Fruit fly (Drosophila melanogaster): ENCODE data around the gene Sfxn1-3.
A peak's percentile ranks its signal among the peaks of the same experiment; 100 is the strongest.

Gene Sfxn1-3

DNA sequence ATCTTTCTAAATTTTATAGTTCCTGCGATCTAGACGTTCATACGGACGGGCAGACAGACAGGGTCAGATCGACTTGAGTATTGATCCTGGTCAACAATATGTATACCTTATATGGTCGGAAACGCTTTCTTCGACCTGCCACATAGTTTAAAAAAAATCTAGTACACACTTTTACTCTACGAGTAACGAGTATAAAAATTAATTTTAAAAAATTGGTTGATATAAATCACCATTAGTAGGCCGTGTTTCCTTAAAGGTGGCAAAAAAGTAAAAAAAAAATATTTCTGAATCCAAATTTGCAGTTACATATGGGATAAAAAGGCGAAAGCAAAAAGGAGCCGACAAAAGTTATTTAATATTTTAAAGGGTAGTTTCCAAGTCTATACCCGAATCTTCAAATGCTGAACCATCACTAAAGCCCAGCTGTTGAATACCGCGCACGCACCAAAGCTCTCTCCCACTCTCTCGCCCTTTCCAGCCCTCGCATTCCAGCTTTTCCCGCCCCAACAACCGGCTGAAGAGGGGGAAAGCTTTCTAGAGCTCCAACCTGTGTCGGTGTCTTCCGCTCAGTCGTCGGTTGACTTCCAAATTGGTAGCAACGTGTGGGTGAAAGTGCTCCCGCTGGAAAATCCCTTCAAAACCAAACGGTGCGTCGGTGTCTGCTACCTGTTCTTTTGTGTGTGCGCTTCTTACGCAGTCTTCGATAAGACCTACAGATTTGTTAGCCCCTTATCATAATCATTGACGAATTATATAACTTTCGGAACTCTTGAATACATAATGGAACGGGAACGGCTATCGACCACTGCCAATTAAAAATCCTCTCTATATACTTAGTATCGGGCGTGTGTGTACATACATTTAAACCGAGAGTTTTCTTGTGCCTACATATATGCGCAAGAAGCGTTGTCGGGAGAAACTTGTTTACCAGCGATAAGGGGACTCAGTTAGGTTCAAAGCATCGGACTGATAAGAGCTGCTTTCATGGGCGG lies at the start of gene Sfxn1-3 (continued):
- TF ChIP-seq Doc2 (GFP tag; IDR thresholded peaks at IDR 0.05) (no peak), jumu (GFP tag; optimal IDR thresholded peaks at IDR 0.05) (peak; percentile 33), NfI (GFP tag; optimal IDR thresholded peaks at IDR 0.05) (peak; percentile 38), Mes4 (GFP tag; optimal IDR thresholded peaks at IDR 0.05) (peak; percentile 2), CkIIα-i1 (GFP tag; IDR thresholded peaks at IDR 0.05) (no peak; the same call in 1 of the 2 replicates), crc (GFP tag; optimal IDR thresholded peaks at IDR 0.05) (no peak), CG2120 (GFP tag; optimal IDR thresholded peaks at IDR 0.05) (peak; percentile 64), TFAM (GFP tag; optimal IDR thresholded peaks at IDR 0.05) (no peak), p53 (GFP tag; optimal IDR thresholded peaks at IDR 0.05) (no peak), CG17612 (GFP tag; IDR thresholded peaks at IDR 0.05) (no peak), CG17361 (GFP tag; IDR thresholded peaks at IDR 0.05) (peak; percentile 34; the same call in 1 of the 3 replicates), bigmax (GFP tag; optimal IDR thresholded peaks at IDR 0.05) (no peak), fru (optimal IDR thresholded peaks at IDR 0.05) (no peak), wek (GFP tag; optimal IDR thresholded peaks at IDR 0.05) (peak; percentile 97), CG14441 (GFP tag; IDR thresholded peaks at IDR 0.05) (no peak), ci (GFP tag; IDR thresholded peaks at IDR 0.05) (peak; percentile 73), odd (GFP tag; optimal IDR thresholded peaks at IDR 0.05) (peak; percentile 62), bowl (GFP tag; IDR thresholded peaks at IDR 0.05) (peak; percentile 28; the same call in 1 of the 2 replicates), CG18011 (GFP tag; optimal IDR thresholded peaks at IDR 0.05) (no peak), crp (GFP tag; optimal IDR thresholded peaks at IDR 0.05) (peak in 1 of 2 experiments; percentile 66), CoRest (tag; optimal IDR thresholded peaks at IDR 0.05) (peak; percentile 23), ase (GFP tag; IDR thresholded peaks at IDR 0.05) (0 out of 3 replicates have a peak, but pooled peaks have one; percentile 40), Gug (GFP tag; IDR thresholded peaks at IDR 0.05) (0 out of 4 replicates have a peak, but pooled peaks have one; percentile 36), CG16815 (GFP tag; optimal IDR thresholded peaks at IDR 0.05) (no peak), CG31441 (GFP tag; IDR thresholded peaks at IDR 0.05) (peak; percentile 60; the same call in 1 of the 2 replicates), unc-4 (GFP tag; IDR thresholded peaks at IDR 0.05; ENCODE audit: partially characterized antibody) (no peak), HHEX (GFP tag; optimal IDR thresholded peaks at IDR 0.05) (peak; percentile 27), CG11093 (GFP tag; IDR thresholded peaks at IDR 0.05) (no peak), CG3065 (GFP tag; optimal IDR thresholded peaks at IDR 0.05) (no peak), Oaz (GFP tag; IDR thresholded peaks at IDR 0.05) (no peak), Ets65A (GFP tag) (peak; percentile 78), Fer3 (tag; optimal IDR thresholded peaks at IDR 0.05) (peak; percentile 8), CG9727 (GFP tag; optimal IDR thresholded peaks at IDR 0.05) (no peak), CG15696 (tag; optimal IDR thresholded peaks at IDR 0.05) (no peak), Hsf (GFP tag; optimal IDR thresholded peaks at IDR 0.05) (peak; percentile 34), CG34376 (GFP tag; optimal IDR thresholded peaks at IDR 0.05) (peak; percentile 98), CG12942 (GFP tag; optimal IDR thresholded peaks at IDR 0.05) (no peak), schlank (tag; optimal IDR thresholded peaks at IDR 0.05) (no peak), Elba2 (GFP tag; optimal IDR thresholded peaks at IDR 0.05) (no peak), Ravus (GFP tag; IDR thresholded peaks at IDR 0.05) (no peak), Hr39 (optimal IDR thresholded peaks at IDR 0.05) (no peak), CG13624 (GFP tag; optimal IDR thresholded peaks at IDR 0.05) (peak; percentile 46), amos (GFP tag; IDR thresholded peaks at IDR 0.05; ENCODE audit: partially characterized antibody) (peak; percentile 47; the same call in 1 of the 2 replicates), prd (optimal IDR thresholded peaks at IDR 0.05) (no peak), prd (GFP tag; IDR thresholded peaks at IDR 0.05) (peak; percentile 60), hb (GFP tag; IDR thresholded peaks at IDR 0.05; ENCODE audit: partially characterized antibody) (no peak; the same call in 2 of the 3 replicates), CG2889 (GFP tag; IDR thresholded peaks at IDR 0.05) (peak; percentile 32; the same call in 1 of the 3 replicates), CG14050 (GFP tag; IDR thresholded peaks at IDR 0.05) (no peak), CG10654 (GFP tag; optimal IDR thresholded peaks at IDR 0.05) (no peak)
